Fruit fly (Drosophila melanogaster): ENCODE data around the gene CG7300.

CG7300 gene

DNA sequence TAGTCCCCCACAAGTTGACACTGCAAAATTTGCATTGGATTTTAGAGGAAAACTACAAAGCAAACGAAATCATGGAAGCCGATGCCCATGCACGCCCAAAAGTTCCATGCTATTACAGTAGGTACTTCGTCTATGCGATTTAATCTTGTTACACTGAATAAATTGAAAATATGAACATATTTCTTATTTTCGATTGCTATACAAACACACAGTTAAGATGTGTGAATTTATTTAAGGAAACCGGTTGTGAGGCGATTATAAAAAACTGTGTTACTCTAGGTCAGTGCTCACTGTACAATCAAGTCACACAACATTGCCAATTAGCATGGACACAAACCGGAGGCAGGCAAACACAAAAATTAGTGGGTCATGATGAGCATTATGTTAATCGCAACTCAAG, 32.2 kb downstream of the CG7300 start (continued):
- TF ChIP-seq sens-2 (GFP tag; IDR thresholded peaks at IDR 0.05), result peak; percentile 31; the same call in 1 of the 2 replicates
- TF ChIP-seq CG13894 (tag; optimal IDR thresholded peaks at IDR 0.05), result no peak
- TF ChIP-seq CG3995 (GFP tag; optimal IDR thresholded peaks at IDR 0.05), result no peak
- peak; percentile 78 for TF ChIP-seq Nf-YA (GFP tag; IDR thresholded peaks at IDR 0.05)
- peak; percentile 83 for TF ChIP-seq Chrac-16 (GFP tag; optimal IDR thresholded peaks at IDR 0.05)
- peak; percentile 86 for TF ChIP-seq esg (GFP tag; conservative IDR thresholded peaks at IDR 0.05)
- TF ChIP-seq CG10321 (GFP tag; IDR thresholded peaks at IDR 0.05), result peak; percentile 48; the same call in 1 of the 2 replicates
- peak; percentile 63 for TF ChIP-seq CG16779 (GFP tag; IDR thresholded peaks at IDR 0.05)
- TF ChIP-seq gfzf (GFP tag; optimal IDR thresholded peaks at IDR 0.05), result no peak
- TF ChIP-seq CG32767 (GFP tag; IDR thresholded peaks at IDR 0.05), result peak; percentile 83
- TF ChIP-seq CG12942 (GFP tag; optimal IDR thresholded peaks at IDR 0.05), result peak; percentile 68
- peak; percentile 80 for TF ChIP-seq CG1024 (GFP tag; IDR thresholded peaks at IDR 0.05)
- peak; percentile 59 for TF ChIP-seq odd (GFP tag; optimal IDR thresholded peaks at IDR 0.05)
- peak; percentile 62 for TF ChIP-seq CG31224 (GFP tag; IDR thresholded peaks at IDR 0.05)
- peak; percentile 17 for TF ChIP-seq CG10274 (GFP tag; optimal IDR thresholded peaks at IDR 0.05)
- peak; percentile 82 for TF ChIP-seq Gug (GFP tag; IDR thresholded peaks at IDR 0.05)
- peak; percentile 86 for TF ChIP-seq Xbp1 (GFP tag; optimal IDR thresholded peaks at IDR 0.05)
- TF ChIP-seq Fer2 (tag; optimal IDR thresholded peaks at IDR 0.05), result no peak
- peak; percentile 51 for TF ChIP-seq CG11085 (GFP tag; IDR thresholded peaks at IDR 0.05)
- TF ChIP-seq salm (tag; optimal IDR thresholded peaks at IDR 0.05), result peak; percentile 35
- TF ChIP-seq Oaz (GFP tag; IDR thresholded peaks at IDR 0.05), result peak; percentile 81
- TF ChIP-seq CG3163 (GFP tag; optimal IDR thresholded peaks at IDR 0.05), result peak; percentile 48
- TF ChIP-seq CG6272 (GFP tag; IDR thresholded peaks at IDR 0.05), result peak; percentile 75
- TF ChIP-seq CG8281 (tag; optimal IDR thresholded peaks at IDR 0.05), result peak; percentile 34
- peak; percentile 56 for TF ChIP-seq wek (GFP tag; optimal IDR thresholded peaks at IDR 0.05)
- TF ChIP-seq CG4328 (GFP tag; optimal IDR thresholded peaks at IDR 0.05), result no peak
- TF ChIP-seq jing (GFP tag; optimal IDR thresholded peaks at IDR 0.05), result peak; percentile 70
- peak; percentile 92 for TF ChIP-seq Awh (GFP tag; IDR thresholded peaks at IDR 0.05)
- peak; percentile 63 for TF ChIP-seq Sox100B (GFP tag; optimal IDR thresholded peaks at IDR 0.05)
- TF ChIP-seq tna (GFP tag; IDR thresholded peaks at IDR 0.05; ENCODE audit: partially characterized antibody), result no peak
- TF ChIP-seq CG7745 (tag; optimal IDR thresholded peaks at IDR 0.05), result no peak
- peak; percentile 81 for TF ChIP-seq Xrp1 (GFP tag; IDR thresholded peaks at IDR 0.05)
- no peak for TF ChIP-seq twi (tag; optimal IDR thresholded peaks at IDR 0.05)
- TF ChIP-seq MBD-R2 (GFP tag; IDR thresholded peaks at IDR 0.05), result peak; percentile 55
- peak; percentile 19 for TF ChIP-seq BtbVII (GFP tag; optimal IDR thresholded peaks at IDR 0.05)
- TF ChIP-seq bowl (GFP tag; IDR thresholded peaks at IDR 0.05), result peak; percentile 83
- peak; percentile 82 for TF ChIP-seq Hsf (GFP tag; optimal IDR thresholded peaks at IDR 0.05)
- peak; percentile 89 for TF ChIP-seq CG4730 (GFP tag; IDR thresholded peaks at IDR 0.05)
- peak; percentile 75 for TF ChIP-seq CG3847 (GFP tag; IDR thresholded peaks at IDR 0.05)
- TF ChIP-seq CkIIα-i1 (GFP tag; IDR thresholded peaks at IDR 0.05), result peak; percentile 84
- peak; percentile 88 for TF ChIP-seq ranshi (GFP tag; IDR thresholded peaks at IDR 0.05)
- peak; percentile 78 for TF ChIP-seq CG8924 (tag; optimal IDR thresholded peaks at IDR 0.05)
- TF ChIP-seq CG9932 (GFP tag; IDR thresholded peaks at IDR 0.05), result peak; percentile 81
- TF ChIP-seq pb (GFP tag; optimal IDR thresholded peaks at IDR 0.05), result peak; percentile 70
- TF ChIP-seq Camta (GFP tag; optimal IDR thresholded peaks at IDR 0.05), result peak; percentile 75
- peak; percentile 79 for TF ChIP-seq ara (GFP tag; IDR thresholded peaks at IDR 0.05)
- TF ChIP-seq lov (optimal IDR thresholded peaks at IDR 0.05), result no peak
- TF ChIP-seq lov (GFP tag; IDR thresholded peaks at IDR 0.05), result 0 out of 3 replicates have a peak, but pooled peaks have one; percentile 50
- TF ChIP-seq CG4424 (GFP tag; optimal IDR thresholded peaks at IDR 0.05), result peak; percentile 79
- TF ChIP-seq CG12219 (GFP tag; optimal IDR thresholded peaks at IDR 0.05), result peak; percentile 78
- TF ChIP-seq CG10654 (GFP tag; optimal IDR thresholded peaks at IDR 0.05), result peak; percentile 68
- peak; percentile 59 for TF ChIP-seq NC2β (GFP tag; optimal IDR thresholded peaks at IDR 0.05)
- peak; percentile 68 for TF ChIP-seq Dad (GFP tag; optimal IDR thresholded peaks at IDR 0.05)
